Worm (Caenorhabditis elegans): Measurements from ENCODE around the gene C55A6.10.

- TF ChIP-seq ref-1 (GFP tag; conservative IDR thresholded peaks at IDR 0.05) (no peak), ztf-29 (GFP tag; IDR thresholded peaks at IDR 0.05) (no peak), flt-1 (GFP tag; IDR thresholded peaks at IDR 0.05) (no peak)
Measured at ce11 chrV:11527531-11527930, 22.4 kb downstream of the C55A6.10 start, which contains the start of gene ccch-1.
